Worm (Caenorhabditis elegans) whole organism, mixed stage, embryonic: ENCODE results near the gene sdz-37.

Source experiments
- M03D4.4 ChIP-seq: sonication (generic microtip); optimal IDR thresholded peaks from 2 replicates; lab custom pipeline; 2017; ENCODE audit warnings: mild to moderate bottlenecking, missing genetic modification characterization, missing compliant biosample characterization
- bed-3 ChIP-seq: fragments of 200-800 bp; sonication (Bioruptor generic); optimal IDR thresholded peaks from 3 replicates; lab custom pipeline; 2018; ENCODE audit warnings: mild to moderate bottlenecking, missing genetic modification characterization, moderate library complexity, missing compliant biosample characterization
- blmp-1 ChIP-seq: fragments of 150-350 bp; optimal IDR thresholded peaks from 2 replicates; lab custom pipeline; 2014; ENCODE audit warnings: missing biosample characterization, missing genetic modification characterization
- ceh-39 ChIP-seq: fragments of 150-350 bp; optimal IDR thresholded peaks from 2 replicates; lab custom pipeline; 2014; ENCODE audit warnings: missing biosample characterization, missing genetic modification characterization
- ceh-83 ChIP-seq: fragments of 200-800 bp; sonication (Bioruptor generic); optimal IDR thresholded peaks from 2 replicates; lab custom pipeline; 2018; ENCODE audit warnings: mild to moderate bottlenecking, missing genetic modification characterization, missing compliant biosample characterization
- ces-1 ChIP-seq: fragments of 150-350 bp; optimal IDR thresholded peaks from 2 replicates; lab custom pipeline; 2014; ENCODE audit warnings: missing biosample characterization, missing genetic modification reagents, missing genetic modification characterization
- cnd-1 ChIP-seq: fragments of 200-800 bp; sonication (Bioruptor generic); optimal IDR thresholded peaks from 2 replicates; lab custom pipeline; 2018; ENCODE audit warnings: mild to moderate bottlenecking, missing genetic modification characterization, missing compliant biosample characterization
- drap-1 ChIP-seq: fragments of 200-800 bp; sonication (Bioruptor generic); optimal IDR thresholded peaks from 3 replicates; lab custom pipeline; 2018; ENCODE audit warnings: mild to moderate bottlenecking, missing genetic modification characterization, missing compliant biosample characterization
- elt-3 ChIP-seq: fragments of 150-350 bp; optimal IDR thresholded peaks from 2 replicates; lab custom pipeline; 2014; ENCODE audit warnings: missing biosample characterization, missing genetic modification characterization
- flh-1 ChIP-seq: fragments of 200-800 bp; sonication (Bioruptor generic); optimal IDR thresholded peaks from 2 replicates; lab custom pipeline; 2018; ENCODE audit warnings: mild to moderate bottlenecking, missing genetic modification characterization, moderate library complexity, missing compliant biosample characterization
- ham-2 ChIP-seq: fragments of 200-800 bp; sonication (Bioruptor generic); optimal IDR thresholded peaks from 2 replicates; lab custom pipeline; 2018; ENCODE audit warnings: mild to moderate bottlenecking, missing genetic modification characterization, missing compliant biosample characterization
- lin-13 ChIP-seq: fragments of 150-350 bp; optimal IDR thresholded peaks from 2 replicates; lab custom pipeline; 2014; ENCODE audit warnings: missing biosample characterization, missing genetic modification characterization
- lin-32 ChIP-seq: fragments of 200-800 bp; sonication (Bioruptor generic); optimal IDR thresholded peaks from 2 replicates; lab custom pipeline; 2018; ENCODE audit warnings: mild to moderate bottlenecking, missing genetic modification characterization, missing compliant biosample characterization
- lsy-2 ChIP-seq: fragments of 150-350 bp; optimal IDR thresholded peaks from 2 replicates; lab custom pipeline; 2014; ENCODE audit warnings: missing biosample characterization, missing genetic modification characterization
- mep-1 ChIP-seq: fragments of 150-350 bp; optimal IDR thresholded peaks from 2 replicates; lab custom pipeline; 2017; ENCODE audit warnings: missing biosample characterization, missing genetic modification reagents, missing genetic modification characterization, inconsistent platforms
- mls-2 ChIP-seq: sonication (generic microtip); optimal IDR thresholded peaks from 2 replicates; lab custom pipeline; 2016; ENCODE audit warnings: mild to moderate bottlenecking, missing genetic modification characterization, moderate library complexity, missing compliant biosample characterization
- nhr-28 ChIP-seq: fragments of 150-350 bp; optimal IDR thresholded peaks from 2 replicates; lab custom pipeline; 2014; ENCODE audit warnings: missing biosample characterization, missing genetic modification characterization
- nhr-76 ChIP-seq: sonication (generic microtip); optimal IDR thresholded peaks from 2 replicates; lab custom pipeline; 2017; ENCODE audit warnings: missing biosample characterization, missing genetic modification characterization
- pha-4 ChIP-seq: fragments of 150-350 bp; optimal IDR thresholded peaks from 2 replicates; lab custom pipeline; 2018; ENCODE audit warnings: missing biosample characterization, missing genetic modification reagents, missing genetic modification characterization
- sem-2 ChIP-seq: fragments of 200-800 bp; sonication (Bioruptor generic); optimal IDR thresholded peaks from 2 replicates; lab custom pipeline; 2018; ENCODE audit warnings: mild to moderate bottlenecking, missing genetic modification characterization, missing compliant biosample characterization
- snpc-4 ChIP-seq: fragments of 150-350 bp; optimal IDR thresholded peaks from 2 replicates; lab custom pipeline; 2014; ENCODE audit warnings: missing biosample characterization, missing genetic modification characterization
- unc-120 ChIP-seq: sonication (generic microtip); optimal IDR thresholded peaks from 2 replicates; lab custom pipeline; 2017; ENCODE audit warnings: missing genetic modification characterization, missing compliant biosample characterization; ENCODE audit not compliant: poor library complexity, severe bottlenecking
- ztf-11 ChIP-seq: fragments of 150-350 bp; optimal IDR thresholded peaks from 2 replicates; lab custom pipeline; 2014; ENCODE audit warnings: missing biosample characterization, missing genetic modification characterization

sdz-37 gene

ce11 chrII:10507906-10508305, 43.2 kb downstream of the sdz-37 start:
- TF ChIP-seq nhr-76 (tag; lab: Kevin White, UChicago) (no peak), bed-3 (GFP tag; lab: Kevin White, UChicago) (no peak)

ce11 chrII:10509746-10510145, 45.1 kb downstream of the sdz-37 start, which contains the start of gene F59B10.2:
Gene F59B10.2 (minus strand): TSS chrII:10509846.
- TF ChIP-seq nhr-28 (no peak), mep-1 (tag; lab: Kevin White, UChicago) (no peak), M03D4.4 (no peak), drap-1 (GFP tag; lab: Kevin White, UChicago) (no peak), flh-1 (no peak), pha-4 (tag; lab: Kevin White, UChicago) (no peak)
- TF ChIP-seq, all 35 proteins: peak for 0

ce11 chrII:10510242-10510641, 45.6 kb downstream of the sdz-37 start, which contains the start of gene F59B10.3:
Gene F59B10.3 (plus strand): TSS chrII:10510542.
- TF ChIP-seq pha-4 (tag; lab: Kevin White, UChicago) = peak; percentile 63
- no peak for TF ChIP-seq ceh-39 (tag; lab: Kevin White, UChicago)
- TF ChIP-seq, all 35 proteins: peak for 1

- TF ChIP-seq elt-3 = no peak
- no peak for TF ChIP-seq unc-120 (tag; lab: Kevin White, UChicago)
- TF ChIP-seq lsy-2 (tag; lab: Kevin White, UChicago) = no peak
- no peak for TF ChIP-seq nhr-76 (tag; lab: Kevin White, UChicago)
- no peak for TF ChIP-seq lin-32 (GFP tag; lab: Kevin White, UChicago)
- TF ChIP-seq mls-2 (tag; lab: Kevin White, UChicago) = no peak
- no peak for TF ChIP-seq lin-13 (tag; lab: Kevin White, UChicago)
- TF ChIP-seq ces-1 (GFP tag; lab: Kevin White, UChicago) = no peak
- TF ChIP-seq ztf-11 (tag; lab: Kevin White, UChicago) = no peak
- TF ChIP-seq bed-3 (GFP tag; lab: Kevin White, UChicago) = no peak
- no peak for TF ChIP-seq cnd-1 (tag; lab: Kevin White, UChicago)
- no peak for TF ChIP-seq blmp-1 (tag; lab: Kevin White, UChicago)
- TF ChIP-seq snpc-4 (tag; lab: Kevin White, UChicago) = no peak
- TF ChIP-seq ham-2 (GFP tag; lab: Kevin White, UChicago) = no peak
- TF ChIP-seq pha-4 (tag; lab: Kevin White, UChicago) = no peak
- TF ChIP-seq ceh-83 (GFP tag; lab: Kevin White, UChicago) = no peak
- no peak for TF ChIP-seq sem-2
These were observed 48.7 kb downstream of the sdz-37 start for ce11 chrII:10513377-10513776.
